Worm (Caenorhabditis elegans): Measurements from ENCODE around the gene kin-33.
"Not testable (repeated sequence)": the region's sequence is repeated elsewhere in the genome, so short reads cannot be mapped to it uniquely, and the experiment has no call there.

- TF ChIP-seq elt-2, zag-1, egl-27 (tag; optimal IDR thresholded peaks at IDR 0.05): not testable (repeated sequence)
These were observed 30.8 kb upstream of the kin-33 start for ce11 chrV:265062-265963.
